Worm (Caenorhabditis elegans): ENCODE results near the gene T04C12.7.

DNA sequence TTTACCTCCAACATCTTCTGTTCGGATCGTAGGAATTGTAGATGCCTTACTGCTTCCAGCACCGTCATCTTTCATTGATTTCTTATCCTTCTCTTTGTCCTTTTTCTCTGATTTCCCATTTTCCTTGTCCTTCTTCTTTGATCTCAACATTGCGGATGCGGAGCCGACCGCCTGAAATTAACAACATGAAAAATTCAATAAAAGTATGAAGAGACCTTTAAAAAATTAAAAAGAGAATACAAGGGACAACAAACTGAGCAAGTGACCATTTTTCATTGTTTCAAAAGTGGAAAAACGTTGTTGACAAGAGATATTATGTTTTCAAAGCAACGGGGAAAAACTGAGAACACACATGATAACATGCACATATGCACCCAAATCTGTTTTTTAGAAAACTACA is 23.3 kb upstream of the T04C12.7 start:
- no peak for TF ChIP-seq nhr-77 (tag; optimal IDR thresholded peaks at IDR 0.05)
- no peak for TF ChIP-seq unc-39 (tag; optimal IDR thresholded peaks at IDR 0.05)
- no peak for TF ChIP-seq nhr-237 (tag; optimal IDR thresholded peaks at IDR 0.05)
- no peak for TF ChIP-seq nfya-1 (tag; optimal IDR thresholded peaks at IDR 0.05; ENCODE audit: insufficient read depth)
- no peak for TF ChIP-seq hmg-11 (tag; optimal IDR thresholded peaks at IDR 0.05)
- no peak for TF ChIP-seq nhr-28 (tag; optimal IDR thresholded peaks at IDR 0.05)
- no peak for TF ChIP-seq ceh-16 (tag; optimal IDR thresholded peaks at IDR 0.05)
- no peak for TF ChIP-seq elt-3 (tag; optimal IDR thresholded peaks at IDR 0.05)
- no peak for TF ChIP-seq eor-1 (tag; optimal IDR thresholded peaks at IDR 0.05)
- TF ChIP-seq ztf-11 (tag; optimal IDR thresholded peaks at IDR 0.05) = no peak

All from whole organism, L3 larva.